Worm (Caenorhabditis elegans): Measurements from ENCODE around the gene str-141.

- TF ChIP-seq pes-1 (GFP tag; IDR thresholded peaks at IDR 0.05) (no peak), scrt-1 (GFP tag; IDR thresholded peaks at IDR 0.05) (no peak), ceh-36 (tag; optimal IDR thresholded peaks at IDR 0.05) (no peak), ets-7 (tag; optimal IDR thresholded peaks at IDR 0.05) (no peak)
Observed at ce11 chrV:11300539-11300938, 23.1 kb downstream of the str-141 start, which contains the start of gene srh-47.
